Worm (Caenorhabditis elegans) whole organism, L3 larva: Measurements from ENCODE around the gene arrd-13.
A peak's percentile ranks its signal among the peaks of the same experiment; 100 is the strongest.

Experiments used
- R02D3.7 ChIP-seq: fragments of 150-350 bp; optimal IDR thresholded peaks from 2 replicates; lab custom pipeline; 2014; ENCODE audit warnings: missing biosample characterization, missing genetic modification characterization
- ZK546.5 ChIP-seq: sonication (generic microtip); optimal IDR thresholded peaks from 2 replicates; lab custom pipeline; 2017; ENCODE audit warnings: missing biosample characterization, missing genetic modification characterization
- aly-2 ChIP-seq: fragments of 150-350 bp; optimal IDR thresholded peaks from 2 replicates; lab custom pipeline; 2014; ENCODE audit warnings: missing biosample characterization, missing genetic modification characterization
- ama-1 ChIP-seq: fragments of 150-350 bp; optimal IDR thresholded peaks from 2 replicates; lab custom pipeline; 2018
- ceh-28 ChIP-seq: fragments of 150-350 bp; optimal IDR thresholded peaks from 2 replicates; lab custom pipeline; 2014; ENCODE audit warnings: missing biosample characterization, missing genetic modification reagents, missing genetic modification characterization
- daf-12 ChIP-seq: fragments of 150-350 bp; optimal IDR thresholded peaks from 2 replicates; lab custom pipeline; 2014; ENCODE audit warnings: missing biosample characterization, missing genetic modification reagents, missing genetic modification characterization
- egl-27 ChIP-seq: sonication (generic microtip); optimal IDR thresholded peaks from 4 replicates; lab custom pipeline; 2017; ENCODE audit warnings: missing biosample characterization, missing genetic modification reagents, missing genetic modification characterization
- egl-5 ChIP-seq: fragments of 150-350 bp; optimal IDR thresholded peaks from 2 replicates; lab custom pipeline; 2017; ENCODE audit warnings: missing biosample characterization, missing genetic modification reagents, missing genetic modification characterization, inconsistent platforms
- elt-2 ChIP-seq: sonication (generic microtip); optimal IDR thresholded peaks from 2 replicates; lab custom pipeline; 2016; ENCODE audit warnings: missing genetic modification reagents, mild to moderate bottlenecking, missing genetic modification characterization, missing compliant biosample characterization
- elt-3 ChIP-seq, 3 experiments: fragments of 150-350 bp in 1 of 3; sonication (generic microtip) in 2 of 3; optimal IDR thresholded peaks; 2 replicates in 2 of 3; 4 replicates in 1 of 3; lab custom pipeline; 2014 to 2017; ENCODE audit warnings: missing biosample characterization in 3 of 3, missing genetic modification characterization in 3 of 3
- eor-1 ChIP-seq, 2 experiments: fragments of 150-350 bp; optimal IDR thresholded peaks; 2 replicates each; lab custom pipeline; 2014 to 2018; ENCODE audit warnings: missing biosample characterization in 2 of 2, missing genetic modification characterization in 2 of 2
- fkh-2 ChIP-seq: fragments of 150-350 bp; optimal IDR thresholded peaks from 2 replicates; lab custom pipeline; 2014; ENCODE audit warnings: missing biosample characterization, missing genetic modification reagents, missing genetic modification characterization
- fos-1 ChIP-seq: fragments of 150-350 bp; optimal IDR thresholded peaks from 2 replicates; lab custom pipeline; 2014; ENCODE audit warnings: missing biosample characterization, missing genetic modification characterization
- hmg-11 ChIP-seq: sonication (generic microtip); optimal IDR thresholded peaks from 2 replicates; lab custom pipeline; 2016; ENCODE audit warnings: missing genetic modification characterization, missing compliant biosample characterization
- jun-1 ChIP-seq: fragments of 150-350 bp; optimal IDR thresholded peaks from 2 replicates; lab custom pipeline; 2014; ENCODE audit warnings: missing biosample characterization, missing genetic modification reagents, missing genetic modification characterization
- lin-39 ChIP-seq: fragments of 150-350 bp; optimal IDR thresholded peaks from 2 replicates; lab custom pipeline; 2018; ENCODE audit warnings: missing biosample characterization, missing genetic modification reagents, missing genetic modification characterization
- mdl-1 ChIP-seq: fragments of 150-350 bp; optimal IDR thresholded peaks from 2 replicates; lab custom pipeline; 2014; ENCODE audit warnings: missing biosample characterization, missing genetic modification characterization
- mml-1 ChIP-seq: fragments of 150-350 bp; sonication (generic microtip); optimal IDR thresholded peaks from 3 replicates; lab custom pipeline; 2014; ENCODE audit warnings: missing biosample characterization, missing genetic modification characterization
- nfya-1 ChIP-seq: sonication (generic microtip); optimal IDR thresholded peaks from 2 replicates; lab custom pipeline; 2017; ENCODE audit warnings: missing genetic modification characterization, mild to moderate bottlenecking, missing compliant biosample characterization, antibody characterized with exemption, moderate library complexity; ENCODE audit not compliant: insufficient read depth
- nhr-11 ChIP-seq: fragments of 150-350 bp; optimal IDR thresholded peaks from 2 replicates; lab custom pipeline; 2014; ENCODE audit warnings: missing biosample characterization, missing genetic modification characterization
- nhr-12 ChIP-seq: fragments of 150-350 bp; optimal IDR thresholded peaks from 2 replicates; lab custom pipeline; 2014; ENCODE audit warnings: missing biosample characterization, missing genetic modification characterization
- nhr-23 ChIP-seq: fragments of 150-350 bp; optimal IDR thresholded peaks from 2 replicates; lab custom pipeline; 2014; ENCODE audit warnings: missing biosample characterization, missing genetic modification reagents, missing genetic modification characterization
- nhr-237 ChIP-seq: fragments of 150-350 bp; optimal IDR thresholded peaks from 2 replicates; lab custom pipeline; 2014; ENCODE audit warnings: missing biosample characterization, missing genetic modification characterization
- nhr-25 ChIP-seq: sonication (generic microtip); optimal IDR thresholded peaks from 2 replicates; lab custom pipeline; 2017; ENCODE audit warnings: missing biosample characterization, missing genetic modification characterization
- nhr-28 ChIP-seq: fragments of 150-350 bp; optimal IDR thresholded peaks from 2 replicates; lab custom pipeline; 2014; ENCODE audit warnings: missing biosample characterization, missing genetic modification characterization
- nhr-43 ChIP-seq: sonication (generic microtip); optimal IDR thresholded peaks from 2 replicates; lab custom pipeline; 2016; ENCODE audit warnings: mild to moderate bottlenecking, missing genetic modification characterization, missing compliant biosample characterization; ENCODE audit not compliant: poor library complexity, severe bottlenecking
- nhr-67 ChIP-seq: fragments of 150-350 bp; optimal IDR thresholded peaks from 2 replicates; lab custom pipeline; 2014; ENCODE audit warnings: missing biosample characterization, missing genetic modification characterization
- nhr-76 ChIP-seq: fragments of 150-350 bp; sonication (generic microtip); optimal IDR thresholded peaks from 5 replicates; lab custom pipeline; 2014; ENCODE audit warnings: missing biosample characterization, missing genetic modification characterization
- pha-4 ChIP-seq: fragments of 150-350 bp; optimal IDR thresholded peaks from 2 replicates; lab custom pipeline; 2014; ENCODE audit warnings: missing biosample characterization, missing genetic modification reagents, missing genetic modification characterization
- pqm-1 ChIP-seq: fragments of 150-350 bp; optimal IDR thresholded peaks from 2 replicates; lab custom pipeline; 2017; ENCODE audit warnings: missing biosample characterization, missing genetic modification characterization, inconsistent platforms
- sea-2 ChIP-seq: fragments of 150-350 bp; sonication (generic microtip); optimal IDR thresholded peaks from 4 replicates; lab custom pipeline; 2014; ENCODE audit warnings: missing biosample characterization, missing genetic modification reagents, missing genetic modification characterization
- skn-1 ChIP-seq: fragments of 150-350 bp; optimal IDR thresholded peaks from 2 replicates; lab custom pipeline; 2014; ENCODE audit warnings: missing biosample characterization, missing genetic modification characterization
- unc-39 ChIP-seq: sonication (generic microtip); optimal IDR thresholded peaks from 4 replicates; lab custom pipeline; 2017; ENCODE audit warnings: missing biosample characterization, missing genetic modification characterization
- zag-1 ChIP-seq: fragments of 150-350 bp; optimal IDR thresholded peaks from 2 replicates; lab custom pipeline; 2014; ENCODE audit warnings: missing biosample characterization, missing genetic modification characterization
- ztf-11 ChIP-seq: fragments of 150-350 bp; optimal IDR thresholded peaks from 2 replicates; lab custom pipeline; 2014; ENCODE audit warnings: missing biosample characterization, missing genetic modification characterization

The arrd-13 gene

ce11 chrII:13736906-13737305 is 21.3 kb upstream of the arrd-13 start:
- TF ChIP-seq lin-39 (tag; lab: Kevin White, UChicago) (peak; percentile 24), mml-1 (tag; lab: Kevin White, UChicago) (peak; percentile 80), elt-2 (tag; lab: Kevin White, UChicago) (peak; percentile 31), pha-4 (tag; lab: Kevin White, UChicago) (peak; percentile 31), nhr-237 (no peak), daf-12 (tag; lab: Kevin White, UChicago) (no peak), pqm-1 (tag; lab: Kevin White, UChicago) (peak; percentile 27)

ce11 chrII:13737751-13738525 is 20.3 kb upstream of the arrd-13 start:
- no peak for TF ChIP-seq nhr-237
- no peak for TF ChIP-seq jun-1
- no peak for TF ChIP-seq R02D3.7
- no peak for TF ChIP-seq nhr-67 (tag; lab: Kevin White, UChicago)
- TF ChIP-seq nhr-76 (tag; lab: Kevin White, UChicago), result no peak
- TF ChIP-seq pqm-1 (tag; lab: Kevin White, UChicago), result peak; percentile 80
- TF ChIP-seq egl-27 (tag; lab: Kevin White, UChicago), result no peak
- no peak for TF ChIP-seq nhr-11 (tag; lab: Kevin White, UChicago)
- no peak for TF ChIP-seq zag-1 (tag; lab: Kevin White, UChicago)
- TF ChIP-seq nfya-1 (tag; lab: Kevin White, UChicago), result no peak
- peak; percentile 79 for TF ChIP-seq elt-2 (tag; lab: Kevin White, UChicago)
- no peak for TF ChIP-seq nhr-43 (tag; lab: Kevin White, UChicago)
- no peak for TF ChIP-seq hmg-11 (tag; lab: Kevin White, UChicago)
- TF ChIP-seq skn-1 (tag; lab: Kevin White, UChicago), result no peak
- TF ChIP-seq elt-3 (tag; optimal IDR thresholded peaks at IDR 0.05; lab: Kevin White, UChicago), result no peak
- TF ChIP-seq unc-39 (tag; lab: Kevin White, UChicago), result no peak
- TF ChIP-seq egl-5 (tag; lab: Kevin White, UChicago), result no peak
- TF ChIP-seq nhr-25 (tag; lab: Kevin White, UChicago), result no peak
- TF ChIP-seq nhr-12 (tag; lab: Kevin White, UChicago), result no peak
- TF ChIP-seq ama-1 (lab: Kevin White, UChicago), result no peak
- TF ChIP-seq aly-2 (tag; lab: Kevin White, UChicago), result no peak
- peak; percentile 2 for TF ChIP-seq nhr-23 (tag; lab: Kevin White, UChicago)
- TF ChIP-seq pha-4 (tag; lab: Kevin White, UChicago), result peak; percentile 39
- no peak for TF ChIP-seq ceh-28 (tag; lab: Kevin White, UChicago)
- TF ChIP-seq sea-2 (GFP tag; lab: Kevin White, UChicago), result no peak
- no peak for TF ChIP-seq fkh-2 (tag; lab: Kevin White, UChicago)
- TF ChIP-seq nhr-28, result no peak
- no peak for TF ChIP-seq mdl-1 (tag; lab: Kevin White, UChicago)
- TF ChIP-seq eor-1 (tag; optimal IDR thresholded peaks at IDR 0.05; lab: Kevin White, UChicago), result no peak
- TF ChIP-seq ztf-11 (tag; lab: Kevin White, UChicago), result no peak
- no peak for TF ChIP-seq ZK546.5 (tag; lab: Kevin White, UChicago)

ce11 chrII:13739423-13739822 is 18.8 kb upstream of the arrd-13 start:
- TF ChIP-seq nhr-12 (tag; lab: Kevin White, UChicago) (no peak), nfya-1 (tag; lab: Kevin White, UChicago) (peak; percentile 22), ama-1 (lab: Kevin White, UChicago) (no peak), ZK546.5 (tag; lab: Kevin White, UChicago) (no peak), pha-4 (tag; lab: Kevin White, UChicago) (peak; percentile 63), nhr-25 (tag; lab: Kevin White, UChicago) (no peak), nhr-11 (tag; lab: Kevin White, UChicago) (no peak), fos-1 (tag; lab: Kevin White, UChicago) (no peak), lin-39 (tag; lab: Kevin White, UChicago) (peak; percentile 15), ztf-11 (tag; lab: Kevin White, UChicago) (no peak), nhr-23 (tag; lab: Kevin White, UChicago) (no peak)
